Worm (Caenorhabditis elegans) whole organism, young adult: ENCODE results near the gene K12H6.2.

ENCODE experiments used
- lin-40 ChIP-seq: sonication (generic microtip); optimal IDR thresholded peaks from 2 replicates; lab custom pipeline; 2016; ENCODE audit warnings: missing genetic modification characterization, mild to moderate bottlenecking, missing compliant biosample characterization, missing genotype, missing genetic modification reagents
- unc-130 ChIP-seq: sonication (generic microtip); optimal IDR thresholded peaks from 2 replicates; lab custom pipeline; 2016; ENCODE audit warnings: missing genetic modification reagents, missing genetic modification characterization, missing compliant biosample characterization

- TF ChIP-seq lin-40 (tag; lab: Kevin White, UChicago) (no peak), unc-130 (GFP tag; lab: Kevin White, UChicago) (no peak)
Observed at ce11 chrII:2864229-2864628, 48.9 kb upstream of the K12H6.2 start, which contains the start of gene Y110A2AL.5.
